Fruit fly (Drosophila melanogaster) whole organism, embryonic: Measurements from ENCODE around the gene orion.

Experiments
- Ada2b ChIP-seq: fragments of 200-800 bp; sonication (Bioruptor generic); IDR thresholded peaks from 2 replicates; pipeline ENCODE4 v1.3.6; 2022; ENCODE audit warnings: missing biosample characterization, missing genetic modification characterization
- Aef1 ChIP-seq: fragments of 200-800 bp; sonication (Bioruptor generic); IDR thresholded peaks from 3 replicates; pipeline ENCODE4 v1.3.6; 2022; ENCODE audit warnings: missing biosample characterization, missing genetic modification characterization
- Atf-2 ChIP-seq: fragments of 200-800 bp; sonication (Bioruptor generic); optimal IDR thresholded peaks from 2 replicates; lab custom pipeline; 2016; ENCODE audit warnings: missing biosample characterization, missing genetic modification characterization
- CG10209 ChIP-seq: fragments of 200-800 bp; sonication (Bioruptor generic); optimal IDR thresholded peaks from 3 replicates; lab custom pipeline; 2017; ENCODE audit warnings: missing biosample characterization, mild to moderate bottlenecking, missing genetic modification characterization, missing genetic modification reagents
- CG11398 ChIP-seq: fragments of 200-800 bp; sonication (Bioruptor generic); optimal IDR thresholded peaks from 2 replicates; lab custom pipeline; 2016; ENCODE audit warnings: missing biosample characterization, missing genetic modification characterization
- CG12155 ChIP-seq: fragments of 200-800 bp; sonication (Bioruptor generic); optimal IDR thresholded peaks from 3 replicates; lab custom pipeline; 2016; ENCODE audit warnings: missing biosample characterization, missing genetic modification characterization
- CG15011 ChIP-seq: fragments of 200-800 bp; sonication (Bioruptor generic); optimal IDR thresholded peaks from 3 replicates; lab custom pipeline; 2018; ENCODE audit warnings: missing biosample characterization, mild to moderate bottlenecking, missing genetic modification characterization
- CG1602 ChIP-seq: fragments of 200-800 bp; sonication (Bioruptor generic); optimal IDR thresholded peaks from 3 replicates; lab custom pipeline; 2016; ENCODE audit warnings: missing biosample characterization, missing genetic modification characterization
- CG17328 ChIP-seq: fragments of 200-800 bp; sonication (Bioruptor generic); IDR thresholded peaks from 2 replicates; pipeline ENCODE4 v1.3.6; 2022; ENCODE audit warnings: missing biosample characterization, missing genetic modification characterization
- CG17361 ChIP-seq: fragments of 200-800 bp; sonication (Bioruptor generic); IDR thresholded peaks from 3 replicates; pipeline ENCODE4 v1.3.6; 2022; ENCODE audit warnings: missing biosample characterization, missing genetic modification characterization
- CG1832 ChIP-seq: fragments of 200-800 bp; sonication (Bioruptor generic); optimal IDR thresholded peaks from 2 replicates; lab custom pipeline; 2017; ENCODE audit warnings: missing biosample characterization, mild to moderate bottlenecking, missing genetic modification characterization, inconsistent platforms
- CG30403 ChIP-seq: fragments of 200-800 bp; sonication (Bioruptor generic); optimal IDR thresholded peaks from 3 replicates; lab custom pipeline; 2016; ENCODE audit warnings: missing biosample characterization, missing genetic modification characterization
- CG34422 ChIP-seq: fragments of 200-800 bp; sonication (Bioruptor generic); IDR thresholded peaks from 3 replicates; pipeline ENCODE4 v1.3.6; 2022; ENCODE audit warnings: missing biosample characterization, missing genetic modification characterization
- CG4328 ChIP-seq: fragments of 200-800 bp; sonication (Bioruptor generic); optimal IDR thresholded peaks from 3 replicates; lab custom pipeline; 2017; ENCODE audit warnings: missing biosample characterization, missing genetic modification reagents, missing genetic modification characterization
- CG4360 ChIP-seq: fragments of 200-800 bp; sonication (Bioruptor generic); IDR thresholded peaks from 2 replicates; pipeline ENCODE4 v1.3.6; 2022; ENCODE audit warnings: missing biosample characterization, missing genetic modification characterization
- CG4854 ChIP-seq: fragments of 200-800 bp; sonication (Bioruptor generic); optimal IDR thresholded peaks from 2 replicates; lab custom pipeline; 2016; ENCODE audit warnings: missing biosample characterization, missing genetic modification characterization, inconsistent platforms
- CG6765 ChIP-seq: fragments of 200-800 bp; sonication (Bioruptor generic); optimal IDR thresholded peaks from 3 replicates; lab custom pipeline; 2017; ENCODE audit warnings: missing biosample characterization, mild to moderate bottlenecking, missing genetic modification characterization
- CG9932 ChIP-seq: fragments of 200-800 bp; sonication (Bioruptor generic); IDR thresholded peaks from 2 replicates; pipeline ENCODE4 v1.3.6; 2022; ENCODE audit warnings: missing biosample characterization, missing genetic modification characterization
- Kr ChIP-seq: fragments of 200-800 bp; sonication (Bioruptor generic); optimal IDR thresholded peaks from 2 replicates; lab custom pipeline; 2017; ENCODE audit warnings: missing biosample characterization, mild to moderate bottlenecking, missing genetic modification characterization
- NFAT ChIP-seq: fragments of 200-800 bp; sonication (Bioruptor generic); IDR thresholded peaks from 2 replicates; pipeline ENCODE4 v1.3.6; 2022; ENCODE audit warnings: missing biosample characterization, missing genetic modification characterization
- Neu2 ChIP-seq: fragments of 200-800 bp; sonication (Bioruptor generic); optimal IDR thresholded peaks from 3 replicates; lab custom pipeline; 2016; ENCODE audit warnings: missing biosample characterization, missing genetic modification characterization, borderline replicate concordance
- Sox100B ChIP-seq: fragments of 200-800 bp; sonication (Bioruptor generic); optimal IDR thresholded peaks from 3 replicates; lab custom pipeline; 2018; ENCODE audit warnings: missing biosample characterization, mild to moderate bottlenecking, missing genetic modification characterization
- Trl ChIP-seq, 3 experiments: fragments of >200 bp in 2 of 3; fragments of 200-800 bp in 1 of 3; sonication (Bioruptor generic) in 1 of 3; optimal IDR thresholded peaks; 2 replicates in 1 of 3; 3 replicates in 2 of 3; lab custom pipeline; 2016 to 2017; ENCODE audit warnings: missing biosample characterization in 1 of 3, missing genetic modification characterization in 1 of 3
- Xrp1 ChIP-seq: fragments of 200-800 bp; sonication (Bioruptor generic); IDR thresholded peaks from 2 replicates; pipeline ENCODE4 v1.3.6; 2022; ENCODE audit warnings: missing biosample characterization, missing genetic modification characterization
- bab2 ChIP-seq: fragments of 200-800 bp; sonication (Bioruptor generic); optimal IDR thresholded peaks from 2 replicates; lab custom pipeline; 2016; ENCODE audit warnings: missing biosample characterization, missing genetic modification characterization
- bowl ChIP-seq: fragments of 200-800 bp; sonication (Bioruptor generic); IDR thresholded peaks from 2 replicates; pipeline ENCODE4 v1.3.6; 2022; ENCODE audit warnings: missing biosample characterization, missing genetic modification characterization
- cg ChIP-seq: fragments of 200-800 bp; sonication (Bioruptor generic); optimal IDR thresholded peaks from 3 replicates; lab custom pipeline; 2019; ENCODE audit warnings: missing biosample characterization, mild to moderate bottlenecking, missing genetic modification characterization, moderate library complexity
- disco-r ChIP-seq: fragments of 200-800 bp; sonication (Bioruptor generic); optimal IDR thresholded peaks from 2 replicates; lab custom pipeline; 2016; ENCODE audit warnings: missing biosample characterization, missing genetic modification characterization
- dmrt99B ChIP-seq: fragments of 200-800 bp; sonication (Bioruptor generic); optimal IDR thresholded peaks from 2 replicates; lab custom pipeline; 2018; ENCODE audit warnings: missing biosample characterization, mild to moderate bottlenecking, missing genetic modification characterization, moderate library complexity
- emc ChIP-seq: fragments of 200-800 bp; sonication (Bioruptor generic); optimal IDR thresholded peaks from 2 replicates; lab custom pipeline; 2016; ENCODE audit warnings: missing biosample characterization, missing genetic modification characterization
- esg ChIP-seq: fragments of 200-800 bp; sonication (Bioruptor generic); conservative IDR thresholded peaks from 2 replicates; pipeline ENCODE4 v1.3.6; 2022; ENCODE audit warnings: missing biosample characterization, missing genetic modification characterization
- eve ChIP-seq, 2 experiments: fragments of >200 bp; optimal IDR thresholded peaks; 2 replicates each; lab custom pipeline; 2017; ENCODE audit warnings: missing biosample characterization in 2 of 2, missing genetic modification characterization in 2 of 2
- gsb-n ChIP-seq: fragments of 200-800 bp; sonication (Bioruptor generic); optimal IDR thresholded peaks from 3 replicates; lab custom pipeline; 2018; ENCODE audit warnings: missing biosample characterization, mild to moderate bottlenecking, missing genetic modification characterization
- hbn ChIP-seq: fragments of 200-800 bp; sonication (Bioruptor generic); IDR thresholded peaks from 2 replicates; pipeline ENCODE4 v1.3.6; 2022; ENCODE audit warnings: missing biosample characterization, missing genetic modification characterization; ENCODE audit not compliant: partially characterized antibody
- insv ChIP-seq, 2 experiments: fragments of 200-800 bp; sonication (Bioruptor generic); optimal IDR thresholded peaks; 3 replicates each; lab custom pipeline; 2016 to 2018; ENCODE audit warnings: missing biosample characterization in 2 of 2, missing genetic modification characterization in 2 of 2
- jigr1 ChIP-seq: fragments of 200-800 bp; sonication (Bioruptor generic); IDR thresholded peaks from 3 replicates; pipeline ENCODE4 v1.3.6; 2022; ENCODE audit warnings: missing biosample characterization, missing genetic modification characterization
- lab ChIP-seq: fragments of 200-800 bp; sonication (Bioruptor generic); optimal IDR thresholded peaks from 3 replicates; lab custom pipeline; 2017; ENCODE audit warnings: missing biosample characterization, missing genetic modification characterization, mild to moderate bottlenecking, moderate library complexity, missing genetic modification reagents
- lilli ChIP-seq: fragments of 200-800 bp; sonication (Bioruptor generic); optimal IDR thresholded peaks from 3 replicates; lab custom pipeline; 2016; ENCODE audit warnings: missing biosample characterization, missing genetic modification characterization
- luna ChIP-seq: fragments of 200-800 bp; sonication (Bioruptor generic); optimal IDR thresholded peaks from 2 replicates; lab custom pipeline; 2016; ENCODE audit warnings: missing biosample characterization, missing genetic modification characterization
- oc ChIP-seq: fragments of 200-800 bp; sonication (Bioruptor generic); optimal IDR thresholded peaks from 2 replicates; lab custom pipeline; 2018; ENCODE audit warnings: missing biosample characterization, mild to moderate bottlenecking, missing genetic modification characterization, moderate library complexity
- p53 ChIP-seq: fragments of 200-800 bp; sonication (Bioruptor generic); optimal IDR thresholded peaks from 2 replicates; lab custom pipeline; 2016; ENCODE audit warnings: missing biosample characterization, missing genetic modification characterization
- row ChIP-seq: fragments of 200-800 bp; sonication (Bioruptor generic); IDR thresholded peaks from 3 replicates; pipeline ENCODE4 v1.3.6; 2022; ENCODE audit warnings: missing biosample characterization, missing genetic modification characterization
- sc ChIP-seq, 3 experiments: fragments of >200 bp in 2 of 3; fragments of 200-800 bp in 1 of 3; sonication (Bioruptor generic) in 1 of 3; optimal IDR thresholded peaks; 2 replicates in 2 of 3; 3 replicates in 1 of 3; lab custom pipeline; 2017; ENCODE audit warnings: mild to moderate bottlenecking in 1 of 3, missing biosample characterization in 1 of 3, missing genetic modification characterization in 1 of 3, missing genetic modification reagents in 1 of 3
- slou ChIP-seq: fragments of 200-800 bp; sonication (Bioruptor generic); optimal IDR thresholded peaks from 3 replicates; lab custom pipeline; 2016; ENCODE audit warnings: missing biosample characterization, missing genetic modification characterization
- stwl ChIP-seq: fragments of 200-800 bp; sonication (Bioruptor generic); optimal IDR thresholded peaks from 3 replicates; lab custom pipeline; 2018; ENCODE audit warnings: missing biosample characterization, mild to moderate bottlenecking, missing genetic modification characterization, moderate library complexity
- unc-4 ChIP-seq: fragments of 200-800 bp; sonication (Bioruptor generic); IDR thresholded peaks from 2 replicates; pipeline ENCODE4 v1.3.6; 2022; ENCODE audit warnings: missing biosample characterization, missing genetic modification characterization; ENCODE audit not compliant: partially characterized antibody
- vnd ChIP-seq: fragments of 200-800 bp; sonication (Bioruptor generic); IDR thresholded peaks from 3 replicates; pipeline ENCODE4 v1.3.6; 2022; ENCODE audit warnings: missing biosample characterization, missing genetic modification characterization; ENCODE audit not compliant: partially characterized antibody
- vvl ChIP-seq: fragments of 200-800 bp; sonication (Bioruptor generic); IDR thresholded peaks from 2 replicates; pipeline ENCODE4 v1.3.6; 2022; ENCODE audit warnings: missing biosample characterization, missing genetic modification characterization
- zf30C ChIP-seq: fragments of 200-800 bp; sonication (Bioruptor generic); optimal IDR thresholded peaks from 3 replicates; lab custom pipeline; 2018; ENCODE audit warnings: missing biosample characterization, mild to moderate bottlenecking, missing genetic modification characterization

orion gene

DNA sequence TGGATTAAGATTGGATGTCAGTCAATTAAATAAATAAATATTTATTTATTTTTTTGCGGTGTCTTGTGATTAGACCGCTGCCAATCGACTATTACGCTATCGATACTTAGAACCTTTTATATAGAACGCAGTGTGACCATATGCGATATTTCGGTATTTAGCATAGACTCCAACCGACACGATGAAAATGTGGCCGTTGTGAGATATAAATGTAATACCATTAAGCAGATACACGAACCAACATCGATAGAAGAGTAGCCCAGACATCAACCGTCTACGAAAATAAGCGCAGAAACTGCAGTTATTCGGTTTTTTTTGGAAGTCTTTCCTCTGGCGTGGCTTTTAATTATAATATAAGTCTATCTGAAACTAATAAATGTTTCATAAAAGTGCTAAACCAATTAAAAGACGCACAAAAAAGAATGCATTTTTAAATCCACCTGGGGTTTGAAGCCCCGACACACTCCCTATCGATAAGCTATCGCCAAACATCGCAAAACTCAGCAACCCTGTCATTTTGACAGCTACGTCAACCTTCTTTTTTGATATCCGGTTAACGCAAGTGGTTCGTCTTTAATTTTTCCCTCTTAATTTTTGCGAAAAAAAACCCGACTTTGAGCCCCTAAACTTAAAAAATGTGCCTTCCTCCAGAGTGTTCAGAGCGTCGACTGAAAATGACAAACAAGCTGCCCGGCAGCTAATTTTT, 13.3 kb downstream of the orion start, which contains the start of the genes Dhdds and RpS14a (continued):
- TF ChIP-seq oc (no peak), luna (GFP tag; lab: Kevin White, UChicago) (no peak), CG11398 (GFP tag; lab: Kevin White, UChicago) (peak; percentile 25), CG10209 (peak; percentile 70), gsb-n (tag; lab: Kevin White, UChicago) (peak; percentile 57), sc (optimal IDR thresholded peaks at IDR 0.05; lab: Kevin White, UChicago) (no peak), sc (GFP tag; optimal IDR thresholded peaks at IDR 0.05; lab: Kevin White, UChicago) (peak; percentile 52), cg (GFP tag; lab: Kevin White, UChicago) (no peak), eve (GFP tag; optimal IDR thresholded peaks at IDR 0.05; lab: Kevin White, UChicago) (no peak), zf30C (GFP tag; lab: Kevin White, UChicago) (no peak), CG34422 (GFP tag; lab: Robert Waterston, UW) (peak; percentile 23; the same call in 1 of the 3 replicates), Trl (optimal IDR thresholded peaks at IDR 0.05; lab: Kevin White, UChicago) (no peak), Trl (GFP tag; optimal IDR thresholded peaks at IDR 0.05; lab: Kevin White, UChicago) (peak; percentile 5), unc-4 (GFP tag; lab: Robert Waterston, UW) (peak; percentile 71), esg (GFP tag; lab: Robert Waterston, UW) (no peak), slou (peak; percentile 51), p53 (GFP tag; lab: Kevin White, UChicago) (no peak), Sox100B (peak; percentile 81), CG12155 (peak; percentile 38), emc (GFP tag; lab: Kevin White, UChicago) (peak; percentile 40), lilli (no peak), insv (GFP tag; optimal IDR thresholded peaks at IDR 0.05; lab: Kevin White, UChicago) (peak in 1 of 2 experiments; percentile 67), lab (GFP tag; lab: Kevin White, UChicago) (peak; percentile 80), Neu2 (GFP tag; lab: Kevin White, UChicago) (no peak), Atf-2 (GFP tag; lab: Kevin White, UChicago) (peak; percentile 17), CG4328 (GFP tag; lab: Kevin White, UChicago) (peak; percentile 74), Xrp1 (GFP tag; lab: Robert Waterston, UW) (no peak), CG9932 (no peak), CG4360 (GFP tag; lab: Robert Waterston, UW) (no peak), vvl (peak; percentile 17; the same call in 1 of the 2 replicates), CG17328 (GFP tag; lab: Robert Waterston, UW) (peak; percentile 61), CG4854 (GFP tag; lab: Kevin White, UChicago) (peak; percentile 29), bab2 (no peak), row (peak; percentile 15; the same call in 1 of the 3 replicates), CG1602 (GFP tag; lab: Kevin White, UChicago) (no peak), disco-r (GFP tag; lab: Kevin White, UChicago) (no peak), jigr1 (GFP tag; lab: Robert Waterston, UW) (no peak), Kr (GFP tag; lab: Kevin White, UChicago) (no peak), Ada2b (GFP tag; lab: Robert Waterston, UW) (no peak), NFAT (GFP tag; lab: Robert Waterston, UW) (peak; percentile 33; the same call in 1 of the 2 replicates), CG17361 (GFP tag; lab: Robert Waterston, UW) (peak; percentile 83), dmrt99B (tag; lab: Kevin White, UChicago) (no peak), Aef1 (GFP tag; lab: Robert Waterston, UW) (no peak), vnd (GFP tag; lab: Robert Waterston, UW) (peak; percentile 75), CG15011 (GFP tag; lab: Kevin White, UChicago) (peak; percentile 49), bowl (GFP tag; lab: Robert Waterston, UW) (no peak), CG6765 (GFP tag; lab: Kevin White, UChicago) (peak; percentile 57), hbn (GFP tag; lab: Robert Waterston, UW) (peak; percentile 65; the same call in 1 of the 2 replicates), CG30403 (GFP tag; lab: Kevin White, UChicago) (peak; percentile 61), CG1832 (GFP tag; lab: Kevin White, UChicago) (no peak), stwl (no peak)
